7 worm cellular contexts compared by ENCODE assay signal in genomic region chrV:9394938-9395639, ce11.
A peak's percentile ranks its signal among the peaks of the same experiment; 100 is the strongest.
TF ChIP-seq lines count a peak whose summit lies in the region.

No protein-coding gene starts in this region.

TF ChIP-seq in whole organism, L1 larva, 84 proteins besides CTCF, POLR2A, EP300 and RAD21 (continues in another document):
- TF ChIP-seq Y116A8C.19 (tag; optimal IDR thresholded peaks at IDR 0.05; lab: Kevin White, UChicago; ENCODE audit: borderline replicate concordance) (no peak), lsy-2 (tag; optimal IDR thresholded peaks at IDR 0.05; lab: Kevin White, UChicago) (no peak), dsc-1 (tag; optimal IDR thresholded peaks at IDR 0.05; lab: Kevin White, UChicago) (peak; percentile 55), unc-30 (tag; optimal IDR thresholded peaks at IDR 0.05; lab: Kevin White, UChicago) (no peak), pqm-1 (tag; optimal IDR thresholded peaks at IDR 0.05; lab: Kevin White, UChicago) (no peak), blmp-1 (tag; optimal IDR thresholded peaks at IDR 0.05; lab: Kevin White, UChicago) (peak; percentile 62), ets-5 (GFP tag; IDR thresholded peaks at IDR 0.05; lab: Robert Waterston, UW) (no peak), ceh-90 (tag; optimal IDR thresholded peaks at IDR 0.05; lab: Kevin White, UChicago) (no peak), fkh-8 (tag; optimal IDR thresholded peaks at IDR 0.05; lab: Kevin White, UChicago) (peak; percentile 28), nhr-84 (tag; optimal IDR thresholded peaks at IDR 0.05; lab: Kevin White, UChicago) (no peak), nhr-85 (tag; lab: Kevin White, UChicago) (peak; percentile 58), aly-2 (tag; optimal IDR thresholded peaks at IDR 0.05; lab: Kevin White, UChicago) (no peak), lin-14 (GFP tag; optimal IDR thresholded peaks at IDR 0.05; lab: Kevin White, UChicago) (peak; percentile 43), sptf-1 (tag; optimal IDR thresholded peaks at IDR 0.05; lab: Kevin White, UChicago) (no peak)

TF ChIP-seq in whole organism, L2 larva, 48 proteins besides CTCF, POLR2A, EP300 and RAD21:
- TF ChIP-seq unc-39 (tag; optimal IDR thresholded peaks at IDR 0.05; lab: Kevin White, UChicago) (no peak), fos-1 (tag; optimal IDR thresholded peaks at IDR 0.05; lab: Kevin White, UChicago) (no peak), lsy-2 (tag; optimal IDR thresholded peaks at IDR 0.05; lab: Kevin White, UChicago) (no peak), nhr-25 (tag; optimal IDR thresholded peaks at IDR 0.05; lab: Kevin White, UChicago) (peak; percentile 35), lin-39 (tag; optimal IDR thresholded peaks at IDR 0.05; lab: Kevin White, UChicago) (no peak)
TF ChIP-seq in whole organism, L2 larva: peak in this region for 1.

TF ChIP-seq in whole organism, L3 larva, 47 proteins besides CTCF, POLR2A, EP300 and RAD21:
- TF ChIP-seq nhr-23 (tag; optimal IDR thresholded peaks at IDR 0.05; lab: Kevin White, UChicago) (peak; percentile 10), fkh-10 (GFP tag; optimal IDR thresholded peaks at IDR 0.05; lab: Kevin White, UChicago) (no peak), R02D3.7 (tag; optimal IDR thresholded peaks at IDR 0.05; lab: Kevin White, UChicago) (no peak), mml-1 (tag; optimal IDR thresholded peaks at IDR 0.05; lab: Kevin White, UChicago) (no peak), mdl-1 (tag; optimal IDR thresholded peaks at IDR 0.05; lab: Kevin White, UChicago) (no peak), nhr-25 (tag; optimal IDR thresholded peaks at IDR 0.05; lab: Kevin White, UChicago) (peak; percentile 45), ceh-82 (tag; optimal IDR thresholded peaks at IDR 0.05; lab: Kevin White, UChicago) (no peak), nhr-12 (tag; optimal IDR thresholded peaks at IDR 0.05; lab: Kevin White, UChicago) (no peak), pha-4 (tag; optimal IDR thresholded peaks at IDR 0.05; lab: Kevin White, UChicago) (peak; percentile 54), lin-39 (tag; optimal IDR thresholded peaks at IDR 0.05; lab: Kevin White, UChicago) (no peak), nhr-77 (tag; optimal IDR thresholded peaks at IDR 0.05; lab: Kevin White, UChicago) (no peak), ztf-4 (tag; optimal IDR thresholded peaks at IDR 0.05; lab: Kevin White, UChicago) (no peak), elt-3 (tag; optimal IDR thresholded peaks at IDR 0.05; lab: Kevin White, UChicago) (no peak), lin-15B (tag; optimal IDR thresholded peaks at IDR 0.05; lab: Kevin White, UChicago) (no peak), jun-1 (tag; optimal IDR thresholded peaks at IDR 0.05; lab: Kevin White, UChicago) (no peak)

TF ChIP-seq in whole organism, L4 larva, 104 proteins besides CTCF, POLR2A, EP300 and RAD21:
- TF ChIP-seq fos-1 (tag; optimal IDR thresholded peaks at IDR 0.05; lab: Kevin White, UChicago) (no peak), zag-1 (tag; optimal IDR thresholded peaks at IDR 0.05; lab: Kevin White, UChicago) (no peak), hif-1 (tag; optimal IDR thresholded peaks at IDR 0.05; lab: Kevin White, UChicago) (no peak), ztf-11 (tag; optimal IDR thresholded peaks at IDR 0.05; lab: Kevin White, UChicago) (no peak), mxl-3 (GFP tag; optimal IDR thresholded peaks at IDR 0.05; lab: Kevin White, UChicago) (peak; percentile 15), dmd-8 (GFP tag; IDR thresholded peaks at IDR 0.05; lab: Robert Waterston, UW) (no peak)

TF ChIP-seq in whole organism, late embryonic, 69 proteins besides CTCF, POLR2A, EP300 and RAD21:
- TF ChIP-seq ceh-31 (tag; optimal IDR thresholded peaks at IDR 0.05; lab: Kevin White, UChicago) (peak; percentile 77), ceh-30 (tag; optimal IDR thresholded peaks at IDR 0.05; lab: Kevin White, UChicago) (no peak)

TF ChIP-seq in whole organism, mixed stage, embryonic, 35 proteins besides CTCF, POLR2A, EP300 and RAD21:
- TF ChIP-seq mls-2 (tag; optimal IDR thresholded peaks at IDR 0.05; lab: Kevin White, UChicago) (peak; percentile 51), bed-3 (GFP tag; optimal IDR thresholded peaks at IDR 0.05; lab: Kevin White, UChicago) (no peak), blmp-1 (tag; optimal IDR thresholded peaks at IDR 0.05; lab: Kevin White, UChicago) (no peak), mep-1 (tag; optimal IDR thresholded peaks at IDR 0.05; lab: Kevin White, UChicago) (no peak), ham-2 (GFP tag; optimal IDR thresholded peaks at IDR 0.05; lab: Kevin White, UChicago) (peak; percentile 90), nhr-28 (tag; optimal IDR thresholded peaks at IDR 0.05; lab: Kevin White, UChicago) (no peak), ceh-39 (tag; optimal IDR thresholded peaks at IDR 0.05; lab: Kevin White, UChicago) (no peak), elt-3 (tag; optimal IDR thresholded peaks at IDR 0.05; lab: Kevin White, UChicago) (no peak), snpc-4 (tag; optimal IDR thresholded peaks at IDR 0.05; lab: Kevin White, UChicago) (no peak), ceh-43 (GFP tag; optimal IDR thresholded peaks at IDR 0.05; lab: Kevin White, UChicago) (peak; percentile 45), flh-1 (GFP tag; optimal IDR thresholded peaks at IDR 0.05; lab: Kevin White, UChicago) (no peak), cnd-1 (tag; optimal IDR thresholded peaks at IDR 0.05; lab: Kevin White, UChicago) (no peak)

TF ChIP-seq in whole organism, young adult, 124 proteins besides CTCF, POLR2A, EP300 and RAD21:
- TF ChIP-seq cebp-1 (GFP tag; IDR thresholded peaks at IDR 0.05; lab: Robert Waterston, UW) (no peak), cebp-1 (tag; optimal IDR thresholded peaks at IDR 0.05; lab: Kevin White, UChicago) (peak; percentile 41), him-1 (tag; optimal IDR thresholded peaks at IDR 0.05; lab: Kevin White, UChicago) (no peak)
TF ChIP-seq in whole organism, young adult: peak in this region for 1.
